Fruit fly (Drosophila melanogaster): Measurements from ENCODE around the gene Cht6.

Gene Cht6

DNA sequence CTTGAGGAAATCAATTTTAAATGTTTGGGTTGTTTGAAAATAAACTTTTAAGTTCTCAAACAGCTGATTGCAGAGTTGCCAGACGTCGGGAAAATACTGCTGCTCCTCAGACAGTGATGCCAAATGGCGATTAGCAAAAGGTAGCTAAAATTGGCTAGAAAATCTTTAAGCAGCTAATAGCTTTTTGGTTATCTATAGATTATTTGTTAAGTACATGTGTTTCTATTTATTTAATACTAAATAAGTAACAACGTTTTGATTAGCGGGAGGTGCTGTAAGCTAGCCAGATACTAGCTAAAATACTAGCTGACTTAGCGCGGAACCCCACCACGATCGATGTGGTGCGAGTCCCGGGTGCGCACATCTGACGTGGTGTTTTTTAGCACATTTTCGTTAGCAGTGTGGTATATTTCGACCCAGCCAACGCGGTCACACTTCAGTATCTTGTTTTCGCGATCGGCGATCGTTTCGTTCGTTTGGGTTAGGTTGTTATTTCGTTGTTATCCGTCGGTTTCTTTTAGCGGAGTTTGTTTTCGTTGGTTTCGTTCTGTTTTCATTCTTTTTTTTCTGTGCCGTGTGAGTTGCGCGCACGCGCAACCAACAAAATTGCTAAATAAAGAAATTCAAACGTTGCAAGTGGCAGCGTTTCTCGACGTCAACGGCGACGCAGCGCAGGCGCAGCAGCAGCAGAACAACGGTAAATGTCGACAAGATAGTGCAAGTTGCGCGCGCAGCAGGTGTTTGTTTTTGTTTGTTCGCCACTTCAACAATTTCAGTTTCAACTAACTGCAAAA is 69.6 kb downstream of the Cht6 start, which contains the start of the genes Naxe and RhoU (continued):
- TF ChIP-seq Sox14 (GFP tag; optimal IDR thresholded peaks at IDR 0.05) (peak; percentile 35), CG10669 (GFP tag; optimal IDR thresholded peaks at IDR 0.05) (no peak), CG15336 (GFP tag; IDR thresholded peaks at IDR 0.05) (0 out of 2 replicates have a peak, but pooled peaks have one; percentile 20), esn (GFP tag; optimal IDR thresholded peaks at IDR 0.05) (peak; percentile 31), CG6854 (GFP tag; optimal IDR thresholded peaks at IDR 0.05) (peak; percentile 20), topi (GFP tag; optimal IDR thresholded peaks at IDR 0.05) (no peak), cyc (GFP tag; optimal IDR thresholded peaks at IDR 0.05) (peak; percentile 31), acj6 (GFP tag; optimal IDR thresholded peaks at IDR 0.05) (no peak), CG8119 (GFP tag; IDR thresholded peaks at IDR 0.05) (peak; percentile 30; the same call in 1 of the 3 replicates), Gug (GFP tag; IDR thresholded peaks at IDR 0.05) (peak; percentile 18; the same call in 1 of the 2 replicates), Ets21C (GFP tag; optimal IDR thresholded peaks at IDR 0.05) (peak; percentile 25), Lpt (GFP tag; optimal IDR thresholded peaks at IDR 0.05) (no peak), CG34406 (GFP tag; optimal IDR thresholded peaks at IDR 0.05) (no peak), Eip93F (GFP tag; optimal IDR thresholded peaks at IDR 0.05) (no peak), CG32006 (GFP tag; optimal IDR thresholded peaks at IDR 0.05) (no peak), CG6163 (GFP tag; IDR thresholded peaks at IDR 0.05) (peak; percentile 43; the same call in 2 of the 3 replicates)

DNA sequence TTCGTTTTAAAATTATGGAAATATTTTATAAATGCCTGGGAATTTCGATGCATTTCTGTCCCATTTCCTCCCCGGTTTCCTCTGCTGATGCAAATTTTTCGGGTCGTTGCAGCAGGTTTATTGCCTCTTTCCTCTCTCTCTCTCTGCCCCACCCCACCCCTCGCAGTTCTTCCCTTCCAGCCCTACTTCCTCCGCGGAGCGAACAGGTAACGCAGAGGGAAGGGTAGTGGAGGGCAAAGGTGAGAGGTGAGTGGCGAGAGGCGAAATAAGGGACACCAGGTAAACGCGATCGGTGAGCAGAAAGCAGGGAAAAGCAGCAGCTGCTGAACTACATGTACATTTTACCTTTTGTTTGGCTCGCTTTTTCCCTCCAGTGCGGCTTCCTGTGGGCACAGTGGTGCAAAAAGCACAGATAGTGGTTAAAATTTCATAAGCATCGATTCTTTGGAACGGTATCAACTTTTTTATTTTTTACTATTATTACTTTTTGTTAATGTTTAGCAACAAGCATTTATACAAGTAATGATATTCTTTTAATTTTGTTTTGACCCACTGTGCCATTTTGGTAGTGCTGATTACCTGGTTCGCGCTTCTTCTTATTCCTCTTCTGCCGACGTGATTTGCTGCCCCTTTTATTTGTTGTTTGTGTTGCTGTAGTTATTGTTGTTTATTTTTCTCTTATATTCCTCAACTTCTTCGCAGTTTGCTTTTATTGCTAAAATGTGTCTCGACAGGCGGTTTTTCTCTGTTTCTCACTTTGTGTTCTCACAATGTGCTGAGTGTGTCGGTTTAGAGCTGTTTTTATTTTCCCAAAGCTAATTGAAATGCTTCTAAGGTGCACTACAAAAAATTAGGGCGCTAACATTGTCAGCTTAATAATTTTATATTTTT is 71.6 kb downstream of the Cht6 start:
- TF ChIP-seq lz (GFP tag; optimal IDR thresholded peaks at IDR 0.05) = peak; percentile 84
- peak; percentile 81 for TF ChIP-seq CG10669 (GFP tag; optimal IDR thresholded peaks at IDR 0.05)
- 0 out of 2 replicates have a peak, but pooled peaks have one; percentile 13 for TF ChIP-seq Gug (GFP tag; IDR thresholded peaks at IDR 0.05)
- TF ChIP-seq CG6792 (GFP tag; optimal IDR thresholded peaks at IDR 0.05) = peak; percentile 86
- TF ChIP-seq CG16779 (tag; optimal IDR thresholded peaks at IDR 0.05) = peak; percentile 56
- peak; percentile 78 for TF ChIP-seq Ets96B (tag; optimal IDR thresholded peaks at IDR 0.05)
- peak; percentile 86 for TF ChIP-seq Sox102F (GFP tag; optimal IDR thresholded peaks at IDR 0.05)
- peak; percentile 81 for TF ChIP-seq OdsH (GFP tag; optimal IDR thresholded peaks at IDR 0.05)
- peak; percentile 87 for TF ChIP-seq esn (GFP tag; optimal IDR thresholded peaks at IDR 0.05)
- peak; percentile 81 for TF ChIP-seq Sox14 (GFP tag; optimal IDR thresholded peaks at IDR 0.05)
- TF ChIP-seq Smox (GFP tag; optimal IDR thresholded peaks at IDR 0.05) = peak; percentile 86
- TF ChIP-seq Blimp-1 (GFP tag; optimal IDR thresholded peaks at IDR 0.05) = peak; percentile 21
- TF ChIP-seq net (GFP tag; optimal IDR thresholded peaks at IDR 0.05) = peak; percentile 76
- TF ChIP-seq CG11902 (GFP tag; optimal IDR thresholded peaks at IDR 0.05) = peak; percentile 53
- peak; percentile 21 to 49 for TF ChIP-seq salr (GFP tag; optimal IDR thresholded peaks at IDR 0.05)
- TF ChIP-seq Met (GFP tag; optimal IDR thresholded peaks at IDR 0.05) = peak; percentile 88
- peak; percentile 84 for TF ChIP-seq CG8632 (GFP tag; optimal IDR thresholded peaks at IDR 0.05)
- TF ChIP-seq CG6276 (GFP tag; optimal IDR thresholded peaks at IDR 0.05) = peak; percentile 53
- peak; percentile 44; the same call in 1 of the 2 replicates for TF ChIP-seq CG11294 (GFP tag; IDR thresholded peaks at IDR 0.05)
- TF ChIP-seq CG7368 (GFP tag; optimal IDR thresholded peaks at IDR 0.05) = peak; percentile 63
- peak; percentile 81 for TF ChIP-seq achi (GFP tag; optimal IDR thresholded peaks at IDR 0.05)
- TF ChIP-seq vri (GFP tag; optimal IDR thresholded peaks at IDR 0.05) = peak; percentile 76
- TF ChIP-seq CG32006 (GFP tag; optimal IDR thresholded peaks at IDR 0.05) = peak; percentile 62
- TF ChIP-seq CG6163 (GFP tag; IDR thresholded peaks at IDR 0.05) = peak; percentile 69
- peak; percentile 71 for TF ChIP-seq fd59A (GFP tag; optimal IDR thresholded peaks at IDR 0.05)
- TF ChIP-seq cyc (GFP tag; optimal IDR thresholded peaks at IDR 0.05) = peak; percentile 67
- peak; percentile 69 for TF ChIP-seq Ets21C (GFP tag; optimal IDR thresholded peaks at IDR 0.05)
- peak; percentile 77 for TF ChIP-seq CG31627 (GFP tag; optimal IDR thresholded peaks at IDR 0.05)
- peak; percentile 80 for TF ChIP-seq CG8119 (GFP tag; IDR thresholded peaks at IDR 0.05)
- peak; percentile 74 for TF ChIP-seq Hr39 (GFP tag; optimal IDR thresholded peaks at IDR 0.05)
- peak; percentile 75 for TF ChIP-seq CG8319 (GFP tag; optimal IDR thresholded peaks at IDR 0.05)
- peak; percentile 85 for TF ChIP-seq CG34406 (GFP tag; optimal IDR thresholded peaks at IDR 0.05)
- TF ChIP-seq CG15336 (GFP tag; IDR thresholded peaks at IDR 0.05) = peak; percentile 71
- peak; percentile 71 for TF ChIP-seq spab (GFP tag; optimal IDR thresholded peaks at IDR 0.05)
- TF ChIP-seq CG4318 (GFP tag; optimal IDR thresholded peaks at IDR 0.05) = peak; percentile 39
- peak; percentile 60 for TF ChIP-seq dsx (GFP tag; optimal IDR thresholded peaks at IDR 0.05; ENCODE audit: poor library complexity, severe bottlenecking)
- TF ChIP-seq Eip93F (GFP tag; optimal IDR thresholded peaks at IDR 0.05) = peak; percentile 2
- peak; percentile 77 for TF ChIP-seq CG10631 (GFP tag; optimal IDR thresholded peaks at IDR 0.05)
- peak; percentile 78 for TF ChIP-seq CG3919 (GFP tag; optimal IDR thresholded peaks at IDR 0.05)
